Fruit fly (Drosophila melanogaster) whole organism, adult: Measurements from ENCODE around the gene RpS10b.

Experiments used
- CG11617 ChIP-seq: fragments of 200-800 bp; sonication (Bioruptor generic); optimal IDR thresholded peaks from 2 replicates; lab custom pipeline; 2017; ENCODE audit warnings: mild to moderate bottlenecking, missing biosample characterization, missing genetic modification reagents, missing genetic modification characterization
- CG12768 ChIP-seq: fragments of 200-800 bp; sonication (Bioruptor generic); optimal IDR thresholded peaks from 2 replicates; lab custom pipeline; 2017; ENCODE audit warnings: missing biosample characterization, missing genetic modification characterization, mild to moderate bottlenecking, moderate library complexity, missing genetic modification reagents
- CG14711 ChIP-seq: fragments of 200-800 bp; sonication (Bioruptor generic); optimal IDR thresholded peaks from 2 replicates; lab custom pipeline; 2018; ENCODE audit warnings: missing biosample characterization, mild to moderate bottlenecking, missing genetic modification characterization, moderate library complexity
- CG1620 ChIP-seq: fragments of 200-800 bp; sonication (Bioruptor generic); optimal IDR thresholded peaks from 2 replicates; lab custom pipeline; 2016; ENCODE audit warnings: missing biosample characterization, missing genetic modification characterization
- CG33017 ChIP-seq: fragments of 200-800 bp; sonication (Bioruptor generic); optimal IDR thresholded peaks from 2 replicates; lab custom pipeline; 2018; ENCODE audit warnings: missing biosample characterization, mild to moderate bottlenecking, missing genetic modification characterization, moderate library complexity
- CG5204 ChIP-seq: fragments of 200-800 bp; sonication (Bioruptor generic); optimal IDR thresholded peaks from 2 replicates; lab custom pipeline; 2016; ENCODE audit warnings: missing biosample characterization, missing genetic modification characterization
- CG7045 ChIP-seq: fragments of 200-800 bp; sonication (Bioruptor generic); optimal IDR thresholded peaks from 2 replicates; lab custom pipeline; 2017; ENCODE audit warnings: missing biosample characterization, mild to moderate bottlenecking, missing genetic modification characterization
- CG7101 ChIP-seq: fragments of 200-800 bp; sonication (Bioruptor generic); optimal IDR thresholded peaks from 2 replicates; lab custom pipeline; 2018; ENCODE audit warnings: missing biosample characterization, mild to moderate bottlenecking, missing genetic modification characterization, moderate library complexity
- Clk ChIP-seq: fragments of 200-800 bp; sonication (Bioruptor generic); optimal IDR thresholded peaks from 2 replicates; lab custom pipeline; 2017; ENCODE audit warnings: missing biosample characterization, missing genetic modification characterization
- Crg-1 ChIP-seq: fragments of 200-800 bp; sonication (Bioruptor generic); optimal IDR thresholded peaks from 2 replicates; lab custom pipeline; 2016; ENCODE audit warnings: missing biosample characterization, missing genetic modification characterization
- Mnt ChIP-seq: fragments of 200-800 bp; sonication (Bioruptor generic); optimal IDR thresholded peaks from 2 replicates; lab custom pipeline; 2016; ENCODE audit warnings: missing biosample characterization, mild to moderate bottlenecking, missing genetic modification characterization
- bab1 ChIP-seq: fragments of 200-800 bp; sonication (Bioruptor generic); optimal IDR thresholded peaks from 3 replicates; lab custom pipeline; 2019; ENCODE audit warnings: missing biosample characterization, mild to moderate bottlenecking, missing genetic modification characterization, moderate library complexity
- cic ChIP-seq: fragments of 200-800 bp; sonication (Bioruptor generic); optimal IDR thresholded peaks from 2 replicates; lab custom pipeline; 2017; ENCODE audit warnings: missing biosample characterization, mild to moderate bottlenecking, missing genetic modification characterization, moderate library complexity
- ovo ChIP-seq: fragments of 200-800 bp; sonication (Bioruptor generic); optimal IDR thresholded peaks from 2 replicates; lab custom pipeline; 2016; ENCODE audit warnings: missing biosample characterization, missing genetic modification characterization
- pad ChIP-seq: fragments of 200-800 bp; sonication (Bioruptor generic); optimal IDR thresholded peaks from 3 replicates; lab custom pipeline; 2017; ENCODE audit warnings: missing biosample characterization, missing genetic modification characterization, mild to moderate bottlenecking, moderate library complexity, missing genetic modification reagents
- tj ChIP-seq: fragments of 200-800 bp; sonication (Bioruptor generic); optimal IDR thresholded peaks from 3 replicates; lab custom pipeline; 2017; ENCODE audit warnings: missing biosample characterization, mild to moderate bottlenecking, missing genetic modification characterization, moderate library complexity
- toe ChIP-seq: fragments of 200-800 bp; sonication (Bioruptor generic); optimal IDR thresholded peaks from 2 replicates; lab custom pipeline; 2016; ENCODE audit warnings: missing biosample characterization, missing genetic modification characterization

RpS10b gene

dm6 chrX:19640707-19641248 lies 42.9 kb downstream of the RpS10b start:
- TF ChIP-seq Crg-1 (no peak), pad (GFP tag; lab: Kevin White, UChicago) (peak; percentile 70), CG11617 (GFP tag; lab: Kevin White, UChicago) (no peak), CG12768 (GFP tag; lab: Kevin White, UChicago) (no peak), CG1620 (GFP tag; lab: Kevin White, UChicago) (no peak), toe (no peak), CG7101 (tag; lab: Kevin White, UChicago) (no peak), bab1 (peak; percentile 24)

- TF ChIP-seq Clk: no peak
- no peak for TF ChIP-seq CG14711 (tag; lab: Kevin White, UChicago)
- TF ChIP-seq CG7045 (GFP tag; lab: Kevin White, UChicago): no peak
- peak; percentile 18 for TF ChIP-seq CG11617 (GFP tag; lab: Kevin White, UChicago)
- TF ChIP-seq CG33017 (tag; lab: Kevin White, UChicago): no peak
- TF ChIP-seq tj: peak; percentile 41
- peak; percentile 55 for TF ChIP-seq bab1
- peak; percentile 95 for TF ChIP-seq ovo
- TF ChIP-seq Mnt (GFP tag; lab: Kevin White, UChicago): peak; percentile 31
- TF ChIP-seq CG12768 (GFP tag; lab: Kevin White, UChicago): peak; percentile 1
- TF ChIP-seq CG1620 (GFP tag; lab: Kevin White, UChicago): peak; percentile 65
- TF ChIP-seq pad (GFP tag; lab: Kevin White, UChicago): peak; percentile 39
- no peak for TF ChIP-seq CG5204 (GFP tag; lab: Kevin White, UChicago)
- no peak for TF ChIP-seq cic (GFP tag; lab: Kevin White, UChicago)
- peak; percentile 40 for TF ChIP-seq CG7101 (tag; lab: Kevin White, UChicago)
- no peak for TF ChIP-seq Crg-1
Observed at dm6 chrX:19642819-19643504, 45.1 kb downstream of the RpS10b start, which contains the start of the genes CG12237 and Sec61gamma. Gene CG12237 (minus strand): TSS chrX:19642869. Gene Sec61gamma (plus strand): TSS chrX:19643327.

dm6 chrX:19645873-19646541 lies 48.2 kb downstream of the RpS10b start, which contains the start of gene Arp10:
Gene Arp10 (minus strand): TSS chrX:19646176.
- peak; percentile 36 for TF ChIP-seq CG33017 (tag; lab: Kevin White, UChicago)
- TF ChIP-seq CG12768 (GFP tag; lab: Kevin White, UChicago): no peak
- TF ChIP-seq bab1: peak; percentile 15
